Worm (Caenorhabditis elegans) whole organism, L2 larva: ENCODE data around the gene eppl-1.

Experiments used
- C34F6.9 ChIP-seq: fragments of 150-350 bp; optimal IDR thresholded peaks from 2 replicates; lab custom pipeline; 2014; ENCODE audit warnings: missing biosample characterization, missing genetic modification characterization
- F13H6.1 ChIP-seq: sonication (generic microtip); optimal IDR thresholded peaks from 2 replicates; lab custom pipeline; 2016; ENCODE audit warnings: missing genetic modification characterization, missing compliant biosample characterization
- R02D3.7 ChIP-seq: fragments of 150-350 bp; optimal IDR thresholded peaks from 2 replicates; lab custom pipeline; 2014; ENCODE audit warnings: missing biosample characterization, missing genetic modification characterization
- Y55F3AM.14 ChIP-seq: fragments of 200-800 bp; sonication (Bioruptor generic); optimal IDR thresholded peaks from 2 replicates; lab custom pipeline; 2018; ENCODE audit warnings: mild to moderate bottlenecking, missing genetic modification characterization, missing compliant biosample characterization
- ZK546.5 ChIP-seq: sonication (generic microtip); optimal IDR thresholded peaks from 2 replicates; lab custom pipeline; 2017; ENCODE audit warnings: missing biosample characterization, missing genetic modification characterization
- alr-1 ChIP-seq: fragments of 150-350 bp; optimal IDR thresholded peaks from 2 replicates; lab custom pipeline; 2014; ENCODE audit warnings: missing biosample characterization, missing genetic modification characterization
- aly-2 ChIP-seq: fragments of 150-350 bp; optimal IDR thresholded peaks from 2 replicates; lab custom pipeline; 2014; ENCODE audit warnings: missing biosample characterization, missing genetic modification characterization
- ama-1 ChIP-seq: fragments of 150-350 bp; optimal IDR thresholded peaks from 2 replicates; lab custom pipeline; 2018; ENCODE audit warnings: inconsistent platforms
- blmp-1 ChIP-seq: sonication (generic microtip); optimal IDR thresholded peaks from 2 replicates; lab custom pipeline; 2017; ENCODE audit warnings: missing genetic modification characterization, mild to moderate bottlenecking, missing compliant biosample characterization, antibody characterized with exemption, moderate library complexity; ENCODE audit not compliant: insufficient read depth
- ceh-16 ChIP-seq: fragments of 150-350 bp; optimal IDR thresholded peaks from 2 replicates; lab custom pipeline; 2014; ENCODE audit warnings: missing biosample characterization, missing genetic modification characterization
- ceh-82 ChIP-seq: fragments of 150-350 bp; optimal IDR thresholded peaks from 2 replicates; lab custom pipeline; 2014; ENCODE audit warnings: missing biosample characterization, missing genetic modification characterization
- crh-2 ChIP-seq: sonication (generic microtip); optimal IDR thresholded peaks from 2 replicates; lab custom pipeline; 2017; ENCODE audit warnings: missing biosample characterization, missing genetic modification characterization
- dmd-4 ChIP-seq: sonication (generic microtip); optimal IDR thresholded peaks from 2 replicates; lab custom pipeline; 2017; ENCODE audit warnings: missing biosample characterization, missing genetic modification characterization
- egl-27 ChIP-seq: sonication (generic microtip); optimal IDR thresholded peaks from 3 replicates; lab custom pipeline; 2017; ENCODE audit warnings: missing biosample characterization, missing genetic modification reagents, missing genetic modification characterization
- elt-3 ChIP-seq: sonication (generic microtip); optimal IDR thresholded peaks from 2 replicates; lab custom pipeline; 2017; ENCODE audit warnings: missing biosample characterization, missing genetic modification characterization
- gmeb-1 ChIP-seq: fragments of 150-350 bp; optimal IDR thresholded peaks from 2 replicates; lab custom pipeline; 2014; ENCODE audit warnings: missing biosample characterization, missing genetic modification characterization
- lin-11 ChIP-seq: fragments of 150-350 bp; sonication (generic microtip); optimal IDR thresholded peaks from 2 replicates; lab custom pipeline; 2014; ENCODE audit warnings: missing biosample characterization, missing genetic modification characterization, inconsistent platforms, mixed read lengths
- lin-13 ChIP-seq: fragments of 150-350 bp; optimal IDR thresholded peaks from 2 replicates; lab custom pipeline; 2014; ENCODE audit warnings: missing biosample characterization, missing genetic modification reagents, missing genetic modification characterization
- lin-39 ChIP-seq: fragments of 150-350 bp; optimal IDR thresholded peaks from 2 replicates; lab custom pipeline; 2014; ENCODE audit warnings: missing biosample characterization, missing genetic modification reagents, missing genetic modification characterization
- lsy-2 ChIP-seq, 2 experiments: fragments of 150-350 bp in 1 of 2; sonication (generic microtip) in 1 of 2; optimal IDR thresholded peaks; 2 replicates each; lab custom pipeline; 2014 to 2017; ENCODE audit warnings: missing biosample characterization in 2 of 2, missing genetic modification characterization in 2 of 2
- mab-5 ChIP-seq: fragments of 150-350 bp; optimal IDR thresholded peaks from 2 replicates; lab custom pipeline; 2014; ENCODE audit warnings: missing biosample characterization, missing genetic modification characterization
- mbf-1 ChIP-seq: sonication (generic microtip); optimal IDR thresholded peaks from 2 replicates; lab custom pipeline; 2017; ENCODE audit warnings: missing biosample characterization, missing genetic modification characterization
- mdl-1 ChIP-seq, 2 experiments: fragments of 150-350 bp in 1 of 2; sonication (generic microtip) in 1 of 2; optimal IDR thresholded peaks; 2 replicates each; lab custom pipeline; 2017; ENCODE audit warnings: missing biosample characterization in 2 of 2, missing genetic modification characterization in 2 of 2
- nhr-10 ChIP-seq: sonication (generic microtip); optimal IDR thresholded peaks from 2 replicates; lab custom pipeline; 2017; ENCODE audit warnings: missing biosample characterization, missing genetic modification characterization
- nhr-12 ChIP-seq: fragments of 150-350 bp; optimal IDR thresholded peaks from 2 replicates; lab custom pipeline; 2014; ENCODE audit warnings: missing biosample characterization, missing genetic modification characterization
- nhr-129 ChIP-seq: fragments of 150-350 bp; optimal IDR thresholded peaks from 2 replicates; lab custom pipeline; 2014; ENCODE audit warnings: missing biosample characterization, missing genetic modification characterization
- nhr-21 ChIP-seq: fragments of 150-350 bp; optimal IDR thresholded peaks from 2 replicates; lab custom pipeline; 2014; ENCODE audit warnings: missing biosample characterization, missing genetic modification characterization
- nhr-23 ChIP-seq: fragments of 150-350 bp; optimal IDR thresholded peaks from 2 replicates; lab custom pipeline; 2014; ENCODE audit warnings: missing biosample characterization, missing genetic modification reagents, missing genetic modification characterization
- nhr-237 ChIP-seq: fragments of 150-350 bp; optimal IDR thresholded peaks from 2 replicates; lab custom pipeline; 2014; ENCODE audit warnings: missing biosample characterization, missing genetic modification characterization
- nhr-25 ChIP-seq: fragments of 150-350 bp; sonication (generic microtip); optimal IDR thresholded peaks from 3 replicates; lab custom pipeline; 2014; ENCODE audit warnings: missing biosample characterization, missing genetic modification characterization
- nhr-6 ChIP-seq: fragments of 150-350 bp; optimal IDR thresholded peaks from 2 replicates; lab custom pipeline; 2014; ENCODE audit warnings: missing biosample characterization, missing genetic modification characterization
- nhr-77 ChIP-seq: fragments of 150-350 bp; optimal IDR thresholded peaks from 2 replicates; lab custom pipeline; 2014; ENCODE audit warnings: missing biosample characterization, missing genetic modification characterization
- peb-1 ChIP-seq: fragments of 150-350 bp; optimal IDR thresholded peaks from 2 replicates; lab custom pipeline; 2014; ENCODE audit warnings: missing biosample characterization, missing genetic modification characterization
- sem-4 ChIP-seq: fragments of 150-350 bp; optimal IDR thresholded peaks from 2 replicates; lab custom pipeline; 2014; ENCODE audit warnings: missing biosample characterization, missing genetic modification reagents, missing genetic modification characterization
- skn-1 ChIP-seq: sonication (generic microtip); optimal IDR thresholded peaks from 2 replicates; lab custom pipeline; 2017; ENCODE audit warnings: missing biosample characterization, missing genetic modification characterization
- sma-3 ChIP-seq: sonication (generic microtip); optimal IDR thresholded peaks from 2 replicates; lab custom pipeline; 2016; ENCODE audit warnings: missing genetic modification reagents, missing genetic modification characterization, missing compliant biosample characterization
- sma-9 ChIP-seq, 2 experiments: fragments of 150-350 bp in 1 of 2; sonication (generic microtip) in 1 of 2; optimal IDR thresholded peaks; 2 replicates each; lab custom pipeline; 2014 to 2016; ENCODE audit warnings: missing genetic modification characterization in 2 of 2, mild to moderate bottlenecking in 1 of 2, missing biosample characterization in 1 of 2, missing compliant biosample characterization in 1 of 2, missing genetic modification reagents in 1 of 2, moderate library complexity in 1 of 2
- snpc-4 ChIP-seq: fragments of 150-350 bp; optimal IDR thresholded peaks from 2 replicates; lab custom pipeline; 2014; ENCODE audit warnings: missing biosample characterization, missing genetic modification characterization
- unc-39 ChIP-seq: fragments of 150-350 bp; optimal IDR thresholded peaks from 2 replicates; lab custom pipeline; 2014; ENCODE audit warnings: missing biosample characterization, missing genetic modification characterization
- unc-55 ChIP-seq: fragments of 150-350 bp; sonication (generic microtip); optimal IDR thresholded peaks from 3 replicates; lab custom pipeline; 2014; ENCODE audit warnings: missing biosample characterization, missing genetic modification reagents, missing genetic modification characterization
- unc-62 ChIP-seq: fragments of 150-350 bp; optimal IDR thresholded peaks from 2 replicates; lab custom pipeline; 2014; ENCODE audit warnings: missing biosample characterization, missing genetic modification reagents, missing genetic modification characterization
- zag-1 ChIP-seq: fragments of 150-350 bp; optimal IDR thresholded peaks from 2 replicates; lab custom pipeline; 2014; ENCODE audit warnings: missing biosample characterization, missing genetic modification characterization
- ztf-1 ChIP-seq: fragments of 200-800 bp; sonication (Bioruptor generic); conservative IDR thresholded peaks from 2 replicates; pipeline ENCODE4 v1.3.6; 2022; ENCODE audit warnings: missing genetic modification characterization, missing compliant biosample characterization
- ztf-11 ChIP-seq: sonication (generic microtip); optimal IDR thresholded peaks from 2 replicates; lab custom pipeline; 2017; ENCODE audit warnings: missing biosample characterization, missing genetic modification characterization
- ztf-4 ChIP-seq: fragments of 150-350 bp; optimal IDR thresholded peaks from 2 replicates; lab custom pipeline; 2014; ENCODE audit warnings: missing biosample characterization, missing genetic modification characterization

eppl-1 gene

DNA sequence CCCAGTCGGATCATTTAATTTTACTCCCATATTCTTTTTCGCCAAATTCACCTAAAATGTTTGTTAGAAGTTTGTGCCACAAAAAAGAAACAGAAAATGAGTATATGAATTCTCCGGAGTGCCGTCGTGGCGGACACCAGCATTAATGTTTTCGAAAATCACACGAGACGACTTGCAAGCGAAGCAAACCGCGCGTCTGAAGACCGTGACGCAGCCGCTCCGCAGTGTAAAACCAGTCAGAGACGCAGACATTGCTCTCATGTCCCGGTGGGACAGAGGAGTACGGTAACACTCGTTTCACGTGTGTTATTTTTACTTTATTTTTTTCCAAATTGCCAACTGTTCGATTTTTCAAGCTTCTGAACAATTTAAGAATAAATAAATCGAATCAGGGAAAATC lies 18.9 kb downstream of the eppl-1 start, which contains the start of the genes T26A8.4 and pdtf-1 (continued):
- TF ChIP-seq unc-62 (GFP tag; lab: Kevin White, UChicago) (peak; percentile 43), elt-3 (no peak), lin-11 (tag; lab: Kevin White, UChicago) (peak; percentile 98), ceh-16 (peak; percentile 87), ztf-4 (tag; lab: Kevin White, UChicago) (peak; percentile 93), nhr-10 (peak; percentile 71), nhr-21 (tag; lab: Kevin White, UChicago) (peak; percentile 96), peb-1 (tag; lab: Kevin White, UChicago) (no peak), mab-5 (tag; lab: Kevin White, UChicago) (peak; percentile 82), mdl-1 (tag; optimal IDR thresholded peaks at IDR 0.05; lab: Kevin White, UChicago) (peak; percentile 81 to 94), sem-4 (tag; lab: Kevin White, UChicago) (peak; percentile 96), sma-9 (GFP tag; optimal IDR thresholded peaks at IDR 0.05; lab: Kevin White, UChicago) (peak; percentile 93), sma-9 (tag; optimal IDR thresholded peaks at IDR 0.05; lab: Kevin White, UChicago) (no peak), unc-39 (tag; lab: Kevin White, UChicago) (no peak), nhr-129 (tag; lab: Kevin White, UChicago) (peak; percentile 96), nhr-77 (tag; lab: Kevin White, UChicago) (peak; percentile 39), egl-27 (tag; lab: Kevin White, UChicago) (peak; percentile 80), Y55F3AM.14 (GFP tag; lab: Kevin White, UChicago) (peak; percentile 83), nhr-23 (tag; lab: Kevin White, UChicago) (no peak), nhr-6 (tag; lab: Kevin White, UChicago) (peak; percentile 89), ZK546.5 (tag; lab: Kevin White, UChicago) (peak; percentile 87), blmp-1 (peak; percentile 79), nhr-237 (peak; percentile 45), ama-1 (lab: Kevin White, UChicago) (peak; percentile 91), gmeb-1 (tag; lab: Kevin White, UChicago) (peak; percentile 88), F13H6.1 (tag; lab: Kevin White, UChicago) (peak; percentile 88)

ce11 chrIV:8431567-8432458 lies 19.7 kb downstream of the eppl-1 start:
- TF ChIP-seq peb-1 (tag; lab: Kevin White, UChicago) = no peak
- peak; percentile 38 for TF ChIP-seq zag-1 (tag; lab: Kevin White, UChicago)
- peak; percentile 63 for TF ChIP-seq F13H6.1 (tag; lab: Kevin White, UChicago)
- no peak for TF ChIP-seq ztf-11 (tag; lab: Kevin White, UChicago)
- TF ChIP-seq skn-1 (tag; lab: Kevin White, UChicago) = no peak
- peak; percentile 60 to 91 for TF ChIP-seq lsy-2 (tag; optimal IDR thresholded peaks at IDR 0.05; lab: Kevin White, UChicago)
- peak; percentile 48 for TF ChIP-seq sma-3 (GFP tag; lab: Kevin White, UChicago)
- no peak for TF ChIP-seq elt-3
- TF ChIP-seq unc-62 (GFP tag; lab: Kevin White, UChicago) = no peak
- TF ChIP-seq lin-39 = no peak
- TF ChIP-seq unc-55 (GFP tag; lab: Kevin White, UChicago) = peak; percentile 64
- no peak for TF ChIP-seq aly-2
- TF ChIP-seq nhr-12 (tag; lab: Kevin White, UChicago) = no peak
- TF ChIP-seq alr-1 = no peak
- no peak for TF ChIP-seq ZK546.5 (tag; lab: Kevin White, UChicago)
- TF ChIP-seq nhr-129 (tag; lab: Kevin White, UChicago) = peak; percentile 93
- TF ChIP-seq nhr-77 (tag; lab: Kevin White, UChicago) = no peak
- peak; percentile 43 for TF ChIP-seq ceh-16
- TF ChIP-seq C34F6.9 (tag; lab: Kevin White, UChicago) = peak; percentile 47
- TF ChIP-seq dmd-4 (tag; lab: Kevin White, UChicago) = no peak
- TF ChIP-seq lin-11 (tag; lab: Kevin White, UChicago) = peak; percentile 19
- peak; percentile 50 for TF ChIP-seq mab-5 (tag; lab: Kevin White, UChicago)
- peak; percentile 39 for TF ChIP-seq ceh-82
- peak; percentile 61 to 76 for TF ChIP-seq mdl-1 (tag; optimal IDR thresholded peaks at IDR 0.05; lab: Kevin White, UChicago)
- TF ChIP-seq ztf-1 = no peak
- TF ChIP-seq nhr-25 (tag; lab: Kevin White, UChicago) = peak; percentile 64
- no peak for TF ChIP-seq unc-39 (tag; lab: Kevin White, UChicago)
- TF ChIP-seq mbf-1 (tag; lab: Kevin White, UChicago) = peak; percentile 33
- peak; percentile 42 for TF ChIP-seq sem-4 (tag; lab: Kevin White, UChicago)
- TF ChIP-seq nhr-237 = no peak
- peak; percentile 56 for TF ChIP-seq lin-13 (GFP tag; lab: Kevin White, UChicago)
- peak; percentile 51 for TF ChIP-seq Y55F3AM.14 (GFP tag; lab: Kevin White, UChicago)
- TF ChIP-seq ztf-4 (tag; lab: Kevin White, UChicago) = peak; percentile 82
- no peak for TF ChIP-seq nhr-23 (tag; lab: Kevin White, UChicago)
- TF ChIP-seq crh-2 (tag; lab: Kevin White, UChicago) = peak; percentile 83
- TF ChIP-seq nhr-6 (tag; lab: Kevin White, UChicago) = peak; percentile 44
- TF ChIP-seq egl-27 (tag; lab: Kevin White, UChicago) = peak; percentile 84
- peak; percentile 83 for TF ChIP-seq sma-9 (GFP tag; optimal IDR thresholded peaks at IDR 0.05; lab: Kevin White, UChicago)
- no peak for TF ChIP-seq sma-9 (tag; optimal IDR thresholded peaks at IDR 0.05; lab: Kevin White, UChicago)
- TF ChIP-seq R02D3.7 = peak; percentile 33
- peak; percentile 94 for TF ChIP-seq ama-1 (lab: Kevin White, UChicago)
- TF ChIP-seq nhr-21 (tag; lab: Kevin White, UChicago) = peak; percentile 68
- peak; percentile 87 for TF ChIP-seq snpc-4 (tag; lab: Kevin White, UChicago)
